Fruit fly (Drosophila melanogaster) whole organism, embryonic: ENCODE measurements around the gene MtnD.

Experiments
- Ada2b ChIP-seq: fragments of 200-800 bp; sonication (Bioruptor generic); IDR thresholded peaks from 2 replicates; pipeline ENCODE4 v1.3.6; 2022; ENCODE audit warnings: missing biosample characterization, missing genetic modification characterization
- Atf-2 ChIP-seq: fragments of 200-800 bp; sonication (Bioruptor generic); optimal IDR thresholded peaks from 2 replicates; lab custom pipeline; 2016; ENCODE audit warnings: missing biosample characterization, missing genetic modification characterization
- CG11093 ChIP-seq: fragments of 200-800 bp; sonication (Bioruptor generic); IDR thresholded peaks from 3 replicates; pipeline ENCODE4 v1.3.6; 2022; ENCODE audit warnings: missing biosample characterization, missing genetic modification characterization
- CG12236 ChIP-seq: fragments of 200-800 bp; sonication (Bioruptor generic); optimal IDR thresholded peaks from 2 replicates; lab custom pipeline; 2016; ENCODE audit warnings: missing biosample characterization, missing genetic modification characterization
- CG12391 ChIP-seq: fragments of 200-800 bp; sonication (Bioruptor generic); optimal IDR thresholded peaks from 3 replicates; lab custom pipeline; 2018; ENCODE audit warnings: missing biosample characterization, mild to moderate bottlenecking, missing genetic modification characterization, moderate library complexity
- CG13296 ChIP-seq: fragments of 200-800 bp; sonication (Bioruptor generic); optimal IDR thresholded peaks from 3 replicates; lab custom pipeline; 2018; ENCODE audit warnings: missing biosample characterization, mild to moderate bottlenecking, missing genetic modification characterization
- CG14667 ChIP-seq: fragments of 200-800 bp; sonication (Bioruptor generic); IDR thresholded peaks from 2 replicates; pipeline ENCODE4 v1.3.6; 2022; ENCODE audit warnings: missing biosample characterization, missing genetic modification characterization
- CG15479 ChIP-seq: fragments of 200-800 bp; sonication (Bioruptor generic); optimal IDR thresholded peaks from 3 replicates; lab custom pipeline; 2019; ENCODE audit warnings: missing biosample characterization, mild to moderate bottlenecking, missing genetic modification characterization, moderate library complexity
- CG1602 ChIP-seq: fragments of 200-800 bp; sonication (Bioruptor generic); optimal IDR thresholded peaks from 3 replicates; lab custom pipeline; 2016; ENCODE audit warnings: missing biosample characterization, missing genetic modification characterization
- CG17328 ChIP-seq: fragments of 200-800 bp; sonication (Bioruptor generic); IDR thresholded peaks from 2 replicates; pipeline ENCODE4 v1.3.6; 2022; ENCODE audit warnings: missing biosample characterization, missing genetic modification characterization
- CG17612 ChIP-seq: fragments of 200-800 bp; sonication (Bioruptor generic); IDR thresholded peaks from 2 replicates; pipeline ENCODE4 v1.3.6; 2022; ENCODE audit warnings: missing biosample characterization, missing genetic modification characterization
- CG18262 ChIP-seq: fragments of 200-800 bp; optimal IDR thresholded peaks from 3 replicates; lab custom pipeline; 2019; ENCODE audit warnings: missing biosample characterization, mild to moderate bottlenecking, missing genetic modification characterization, moderate library complexity
- CG18619 ChIP-seq: fragments of 200-800 bp; sonication (Bioruptor generic); optimal IDR thresholded peaks from 3 replicates; lab custom pipeline; 2017; ENCODE audit warnings: missing biosample characterization, mild to moderate bottlenecking, missing genetic modification characterization
- CG2120 ChIP-seq: fragments of 200-800 bp; sonication (Bioruptor generic); optimal IDR thresholded peaks from 3 replicates; lab custom pipeline; 2016; ENCODE audit warnings: missing biosample characterization, missing genetic modification characterization
- CG31365 ChIP-seq: fragments of 200-800 bp; sonication (Bioruptor generic); optimal IDR thresholded peaks from 2 replicates; lab custom pipeline; 2018; ENCODE audit warnings: missing biosample characterization, mild to moderate bottlenecking, missing genetic modification characterization
- CG31441 ChIP-seq: fragments of 200-800 bp; sonication (Bioruptor generic); IDR thresholded peaks from 2 replicates; pipeline ENCODE4 v1.3.6; 2022; ENCODE audit warnings: missing biosample characterization, missing genetic modification characterization
- CG32532 ChIP-seq: fragments of 200-800 bp; sonication (Bioruptor generic); IDR thresholded peaks from 2 replicates; pipeline ENCODE4 v1.3.6; 2022; ENCODE audit warnings: missing biosample characterization, missing genetic modification characterization
- CG34376 ChIP-seq: fragments of 200-800 bp; sonication (Bioruptor generic); optimal IDR thresholded peaks from 2 replicates; lab custom pipeline; 2018; ENCODE audit warnings: missing biosample characterization, mild to moderate bottlenecking, missing genetic modification characterization
- CG6254 ChIP-seq: fragments of 200-800 bp; sonication (Bioruptor generic); optimal IDR thresholded peaks from 3 replicates; lab custom pipeline; 2017; ENCODE audit warnings: mild to moderate bottlenecking, missing biosample characterization, missing genetic modification reagents, missing genetic modification characterization
- CG6854 ChIP-seq: fragments of 200-800 bp; sonication (Bioruptor generic); optimal IDR thresholded peaks from 3 replicates; lab custom pipeline; 2017; ENCODE audit warnings: missing biosample characterization, mild to moderate bottlenecking, missing genetic modification characterization
- CG8290 ChIP-seq, 3 experiments: fragments of 200-800 bp; sonication (Bioruptor generic); optimal IDR thresholded peaks; 2 replicates each; lab custom pipeline; 2016 to 2019; ENCODE audit warnings: missing biosample characterization in 3 of 3, missing genetic modification characterization in 3 of 3, mild to moderate bottlenecking in 2 of 3, moderate library complexity in 1 of 3
- CG8765 ChIP-seq: fragments of 200-800 bp; sonication (Bioruptor generic); IDR thresholded peaks from 2 replicates; pipeline ENCODE4 v1.3.6; 2022; ENCODE audit warnings: missing biosample characterization, missing genetic modification characterization
- CG9215 ChIP-seq: fragments of 200-800 bp; sonication (Bioruptor generic); IDR thresholded peaks from 2 replicates; pipeline ENCODE4 v1.3.6; 2022; ENCODE audit warnings: missing biosample characterization, missing genetic modification characterization
- CG9932 ChIP-seq: fragments of 200-800 bp; sonication (Bioruptor generic); IDR thresholded peaks from 2 replicates; pipeline ENCODE4 v1.3.6; 2022; ENCODE audit warnings: missing biosample characterization, missing genetic modification characterization
- Dip3 ChIP-seq: fragments of 200-800 bp; sonication (Bioruptor generic); optimal IDR thresholded peaks from 3 replicates; lab custom pipeline; 2016; ENCODE audit warnings: missing biosample characterization, missing genetic modification characterization
- Fer1 ChIP-seq: fragments of 200-800 bp; sonication (Bioruptor generic); optimal IDR thresholded peaks from 2 replicates; lab custom pipeline; 2017; ENCODE audit warnings: missing biosample characterization, mild to moderate bottlenecking, missing genetic modification characterization
- Fer3 ChIP-seq: fragments of 200-800 bp; sonication (Bioruptor generic); optimal IDR thresholded peaks from 2 replicates; lab custom pipeline; 2018; ENCODE audit warnings: missing biosample characterization, mild to moderate bottlenecking, missing genetic modification characterization, moderate library complexity
- HmgZ ChIP-seq: fragments of 200-800 bp; sonication (Bioruptor generic); optimal IDR thresholded peaks from 2 replicates; lab custom pipeline; 2018; ENCODE audit warnings: missing biosample characterization, mild to moderate bottlenecking, missing genetic modification characterization
- Med ChIP-seq: fragments of 200-800 bp; sonication (Bioruptor generic); peaks from one replicate; lab custom pipeline; 2016; ENCODE audit warnings: missing biosample characterization, missing genetic modification characterization, mild to moderate bottlenecking, inconsistent platforms, moderate library complexity
- Optix ChIP-seq: fragments of 200-800 bp; sonication (Bioruptor generic); IDR thresholded peaks from 3 replicates; pipeline ENCODE4 v1.3.6; 2022; ENCODE audit warnings: missing biosample characterization, missing genetic modification characterization
- Scr ChIP-seq: fragments of 200-800 bp; sonication (Bioruptor generic); IDR thresholded peaks from 2 replicates; pipeline ENCODE4 v1.3.6; 2022; ENCODE audit warnings: missing biosample characterization, missing genetic modification characterization; ENCODE audit not compliant: partially characterized antibody
- Stat92E ChIP-seq, 3 experiments: fragments of >200 bp in 2 of 3; fragments of 200-800 bp in 1 of 3; sonication (Bioruptor generic) in 1 of 3; optimal IDR thresholded peaks; 2 replicates each; lab custom pipeline; 2017 to 2019; ENCODE audit warnings: missing biosample characterization in 3 of 3, missing genetic modification characterization in 3 of 3, mild to moderate bottlenecking in 1 of 3, moderate library complexity in 1 of 3
- Xbp1 ChIP-seq: fragments of 200-800 bp; sonication (Bioruptor generic); optimal IDR thresholded peaks from 3 replicates; lab custom pipeline; 2016; ENCODE audit warnings: missing biosample characterization, mild to moderate bottlenecking, missing genetic modification characterization
- abd-A ChIP-seq: fragments of 200-800 bp; sonication (Bioruptor generic); optimal IDR thresholded peaks from 3 replicates; lab custom pipeline; 2019; ENCODE audit warnings: missing biosample characterization, mild to moderate bottlenecking, missing genetic modification characterization, moderate library complexity
- ac ChIP-seq: fragments of 200-800 bp; sonication (Bioruptor generic); optimal IDR thresholded peaks from 3 replicates; lab custom pipeline; 2017; ENCODE audit warnings: missing biosample characterization, mild to moderate bottlenecking, missing genetic modification characterization
- aop ChIP-seq: fragments of 200-800 bp; sonication (Bioruptor generic); IDR thresholded peaks from 2 replicates; pipeline ENCODE4 v1.3.6; 2022; ENCODE audit warnings: missing biosample characterization, missing genetic modification characterization
- btn ChIP-seq: fragments of 200-800 bp; sonication (Bioruptor generic); optimal IDR thresholded peaks from 2 replicates; lab custom pipeline; 2016; ENCODE audit warnings: missing biosample characterization, missing genetic modification characterization
- cas ChIP-seq: fragments of 200-800 bp; sonication (Bioruptor generic); IDR thresholded peaks from 2 replicates; pipeline ENCODE4 v1.3.6; 2022; ENCODE audit warnings: missing biosample characterization, missing genetic modification characterization
- crol ChIP-seq: fragments of 200-800 bp; sonication (Bioruptor generic); IDR thresholded peaks from 2 replicates; pipeline ENCODE4 v1.3.6; 2022; ENCODE audit warnings: missing biosample characterization, missing genetic modification characterization
- lbe ChIP-seq: fragments of 200-800 bp; sonication (Bioruptor generic); optimal IDR thresholded peaks from 2 replicates; lab custom pipeline; 2016; ENCODE audit warnings: missing biosample characterization, mild to moderate bottlenecking, missing genetic modification characterization
- lov ChIP-seq, 2 experiments: fragments of 200-800 bp in 1 of 2; fragments of >200 bp in 1 of 2; sonication (Bioruptor generic) in 1 of 2; IDR thresholded peaks in 1 of 2; optimal IDR thresholded peaks in 1 of 2; 2 replicates in 1 of 2; 3 replicates in 1 of 2; pipeline versions ENCODE4 v1.3.6 to Lab custom; 2017 to 2022; ENCODE audit warnings: missing biosample characterization in 1 of 2, missing genetic modification characterization in 1 of 2
- ro ChIP-seq: fragments of 200-800 bp; sonication (Bioruptor generic); IDR thresholded peaks from 2 replicates; pipeline ENCODE4 v1.3.6; 2022; ENCODE audit warnings: missing biosample characterization, missing genetic modification characterization
- row ChIP-seq: fragments of 200-800 bp; sonication (Bioruptor generic); IDR thresholded peaks from 3 replicates; pipeline ENCODE4 v1.3.6; 2022; ENCODE audit warnings: missing biosample characterization, missing genetic modification characterization
- sens ChIP-seq: fragments of 200-800 bp; sonication (Bioruptor generic); peaks from one replicate; lab custom pipeline; 2016; ENCODE audit warnings: missing biosample characterization, missing genetic modification characterization
- sens-2 ChIP-seq: fragments of 200-800 bp; sonication (Bioruptor generic); IDR thresholded peaks from 2 replicates; pipeline ENCODE4 v1.3.6; 2022; ENCODE audit warnings: missing biosample characterization, missing genetic modification characterization
- sim ChIP-seq: fragments of 200-800 bp; sonication (Bioruptor generic); IDR thresholded peaks from 2 replicates; pipeline ENCODE4 v1.3.6; 2022; ENCODE audit warnings: missing biosample characterization, missing genetic modification characterization
- tna ChIP-seq: fragments of 200-800 bp; sonication (Bioruptor generic); IDR thresholded peaks from 2 replicates; pipeline ENCODE4 v1.3.6; 2022; ENCODE audit warnings: missing biosample characterization, missing genetic modification characterization; ENCODE audit not compliant: partially characterized antibody
- twi ChIP-seq: fragments of 200-800 bp; optimal IDR thresholded peaks from 2 replicates; lab custom pipeline; 2019; ENCODE audit warnings: missing biosample characterization, mild to moderate bottlenecking, missing genetic modification characterization, moderate library complexity
- yki ChIP-seq: fragments of >200 bp; optimal IDR thresholded peaks from 3 replicates; lab custom pipeline; 2018
- zen2 ChIP-seq: fragments of 200-800 bp; sonication (Bioruptor generic); IDR thresholded peaks from 3 replicates; pipeline ENCODE4 v1.3.6; 2022; ENCODE audit warnings: missing biosample characterization, missing genetic modification characterization; ENCODE audit not compliant: partially characterized antibody
- zfh2 ChIP-seq: fragments of 200-800 bp; sonication (Bioruptor generic); optimal IDR thresholded peaks from 2 replicates; lab custom pipeline; 2016; ENCODE audit warnings: missing biosample characterization, missing genetic modification characterization

The MtnD gene

dm6 chr3R:20555023-20555422 lies 20.3 kb downstream of the MtnD start (continued):
- TF ChIP-seq Optix (GFP tag; lab: Robert Waterston, UW), result no peak
- TF ChIP-seq CG32532, result peak; percentile 86
- no peak for TF ChIP-seq CG18619 (GFP tag; lab: Kevin White, UChicago)
- peak; percentile 40 for TF ChIP-seq CG31365 (tag; lab: Kevin White, UChicago)
- TF ChIP-seq abd-A (tag; lab: Kevin White, UChicago), result no peak
- peak; percentile 38; the same call in 1 of the 3 replicates for TF ChIP-seq CG11093 (GFP tag; lab: Robert Waterston, UW)
- no peak for TF ChIP-seq CG8290 (GFP tag; optimal IDR thresholded peaks at IDR 0.05; lab: Kevin White, UChicago)
- no peak for TF ChIP-seq CG8290 (tag; optimal IDR thresholded peaks at IDR 0.05; lab: Kevin White, UChicago)
- TF ChIP-seq Fer3 (tag; lab: Kevin White, UChicago), result peak; percentile 80
- peak; percentile 34 for TF ChIP-seq CG6854 (GFP tag; lab: Kevin White, UChicago)
- TF ChIP-seq Xbp1 (GFP tag; lab: Kevin White, UChicago), result no peak
- no peak for TF ChIP-seq yki (lab: Kevin White, UChicago)
- TF ChIP-seq Atf-2 (GFP tag; lab: Kevin White, UChicago), result no peak
- TF ChIP-seq CG18262 (tag; lab: Kevin White, UChicago), result peak; percentile 67
- TF ChIP-seq lbe (GFP tag; lab: Kevin White, UChicago), result peak; percentile 36
- no peak for TF ChIP-seq sim
- TF ChIP-seq lov (optimal IDR thresholded peaks at IDR 0.05; lab: Kevin White, UChicago), result no peak
- TF ChIP-seq lov (GFP tag; IDR thresholded peaks at IDR 0.05; lab: Robert Waterston, UW), result no peak
- no peak for TF ChIP-seq btn (GFP tag; lab: Kevin White, UChicago)
- TF ChIP-seq Stat92E (GFP tag; optimal IDR thresholded peaks at IDR 0.05; lab: Kevin White, UChicago), result peak in 1 of 3 experiments; percentile 22
- TF ChIP-seq crol (GFP tag; lab: Robert Waterston, UW), result no peak
- TF ChIP-seq HmgZ (tag; lab: Kevin White, UChicago), result no peak
- peak; percentile 74 for TF ChIP-seq Fer1 (GFP tag; lab: Kevin White, UChicago)
- no peak for TF ChIP-seq twi (tag; lab: Kevin White, UChicago)
- TF ChIP-seq CG12391 (tag; lab: Kevin White, UChicago), result peak; percentile 2
- peak; percentile 74 for TF ChIP-seq Dip3 (GFP tag; lab: Kevin White, UChicago)
- TF ChIP-seq CG1602 (GFP tag; lab: Kevin White, UChicago), result no peak
- TF ChIP-seq CG17612 (GFP tag; lab: Robert Waterston, UW), result no peak
- TF ChIP-seq CG15479 (GFP tag; lab: Kevin White, UChicago), result no peak
- no peak for TF ChIP-seq aop (GFP tag; lab: Robert Waterston, UW)
- TF ChIP-seq Ada2b (GFP tag; lab: Robert Waterston, UW), result peak; percentile 72
- no peak for TF ChIP-seq CG8765 (GFP tag; lab: Robert Waterston, UW)
- no peak for TF ChIP-seq zen2 (GFP tag; lab: Robert Waterston, UW)
- TF ChIP-seq CG34376 (GFP tag; lab: Kevin White, UChicago), result peak; percentile 45
- TF ChIP-seq CG14667 (GFP tag; lab: Robert Waterston, UW), result no peak; the same call in 1 of the 2 replicates
- TF ChIP-seq CG13296, result peak; percentile 73
- peak; percentile 13 for TF ChIP-seq zfh2
- peak; percentile 40; the same call in 1 of the 2 replicates for TF ChIP-seq CG9215 (GFP tag; lab: Robert Waterston, UW)
- peak; percentile 77 for TF ChIP-seq CG31441
- no peak for TF ChIP-seq CG12236 (GFP tag; lab: Kevin White, UChicago)
- TF ChIP-seq Scr, result no peak
- TF ChIP-seq row (GFP tag; lab: Robert Waterston, UW), result 0 out of 3 replicates have a peak, but pooled peaks have one; percentile 11
- no peak for TF ChIP-seq CG6254 (GFP tag; lab: Kevin White, UChicago)
- peak; percentile 88 for TF ChIP-seq sens (GFP tag; lab: Kevin White, UChicago)
- peak; percentile 7; the same call in 1 of the 2 replicates for TF ChIP-seq sens-2
- peak; percentile 60 for TF ChIP-seq CG9932
- no peak for TF ChIP-seq ac (GFP tag; lab: Kevin White, UChicago)
- TF ChIP-seq Med (GFP tag; lab: Kevin White, UChicago), result peak; percentile 89
- no peak for TF ChIP-seq CG17328 (GFP tag; lab: Robert Waterston, UW)
- TF ChIP-seq cas (GFP tag; lab: Robert Waterston, UW), result no peak
- no peak for TF ChIP-seq tna (GFP tag; lab: Robert Waterston, UW)
- TF ChIP-seq ro (GFP tag; lab: Robert Waterston, UW), result no peak; the same call in 1 of the 2 replicates
- no peak for TF ChIP-seq CG2120 (GFP tag; lab: Kevin White, UChicago)
